Worm (Caenorhabditis elegans): ENCODE results near the gene pqn-65.

pqn-65 gene

DNA sequence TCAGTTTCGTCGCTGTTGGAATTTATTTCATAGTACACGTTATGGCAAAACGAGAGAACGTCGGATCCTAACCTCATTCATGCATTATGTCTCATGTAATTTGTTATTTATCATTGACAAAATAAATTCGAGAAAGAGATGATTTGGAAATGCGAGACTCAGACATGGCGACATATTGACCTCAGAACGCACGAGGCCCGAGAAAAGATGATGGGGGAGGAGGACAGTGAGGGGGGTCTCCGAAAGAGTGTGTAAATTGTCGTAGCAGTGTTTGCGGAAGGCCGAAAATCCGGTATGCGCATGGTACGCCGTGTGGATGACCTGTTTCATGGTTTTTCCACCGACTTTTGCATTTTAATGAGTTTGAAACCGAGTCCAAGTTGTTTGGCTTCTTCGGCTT is 16.2 kb upstream of the pqn-65 start:
- TF ChIP-seq sea-1 (GFP tag; conservative IDR thresholded peaks at IDR 0.05) (0 out of 2 replicates have a peak, but pooled peaks have one; percentile 43), pes-1 (GFP tag; IDR thresholded peaks at IDR 0.05) (no peak; the same call in 1 of the 2 replicates), flt-1 (GFP tag; IDR thresholded peaks at IDR 0.05) (peak; percentile 22; the same call in 1 of the 2 replicates), F13C5.2 (tag; optimal IDR thresholded peaks at IDR 0.05) (peak; percentile 41), aly-1 (tag; optimal IDR thresholded peaks at IDR 0.05) (peak; percentile 6), hmg-4 (GFP tag; optimal IDR thresholded peaks at IDR 0.05) (peak; percentile 37)

DNA sequence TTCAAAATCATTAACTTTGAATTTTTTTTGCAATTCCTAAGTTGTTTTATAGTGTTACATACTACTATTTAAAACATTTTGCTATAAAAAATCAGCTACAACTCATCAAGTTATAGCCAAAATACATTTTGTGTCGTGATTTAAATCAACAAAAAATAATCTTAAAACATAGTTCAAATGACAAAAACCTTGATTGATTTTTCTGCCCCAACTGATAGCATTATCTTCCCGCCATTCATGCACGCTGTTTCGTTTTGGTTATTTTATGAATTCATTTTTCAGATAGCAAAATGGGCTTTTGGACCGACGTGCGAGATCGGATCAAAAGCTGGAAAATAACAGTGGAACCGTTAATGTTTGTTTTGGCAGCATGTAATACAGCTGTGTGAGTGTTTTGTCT is 12.7 kb upstream of the pqn-65 start, which contains the start of gene slcr-46.1:
TSS of gene slcr-46.1 (plus strand) at position 274 of the 400 bp plus-strand sequence.
- no peak for TF ChIP-seq tbx-11 (GFP tag; IDR thresholded peaks at IDR 0.05)
- no peak for TF ChIP-seq flt-1 (GFP tag; IDR thresholded peaks at IDR 0.05)
- TF ChIP-seq tra-4 (tag; optimal IDR thresholded peaks at IDR 0.05) = no peak
- no peak for TF ChIP-seq pes-1 (GFP tag; IDR thresholded peaks at IDR 0.05)
- TF ChIP-seq ceh-13 (GFP tag; optimal IDR thresholded peaks at IDR 0.05) = no peak
- no peak for TF ChIP-seq tbx-37 (GFP tag; conservative IDR thresholded peaks at IDR 0.05)
- TF ChIP-seq ceh-36 (tag; optimal IDR thresholded peaks at IDR 0.05) = no peak

DNA sequence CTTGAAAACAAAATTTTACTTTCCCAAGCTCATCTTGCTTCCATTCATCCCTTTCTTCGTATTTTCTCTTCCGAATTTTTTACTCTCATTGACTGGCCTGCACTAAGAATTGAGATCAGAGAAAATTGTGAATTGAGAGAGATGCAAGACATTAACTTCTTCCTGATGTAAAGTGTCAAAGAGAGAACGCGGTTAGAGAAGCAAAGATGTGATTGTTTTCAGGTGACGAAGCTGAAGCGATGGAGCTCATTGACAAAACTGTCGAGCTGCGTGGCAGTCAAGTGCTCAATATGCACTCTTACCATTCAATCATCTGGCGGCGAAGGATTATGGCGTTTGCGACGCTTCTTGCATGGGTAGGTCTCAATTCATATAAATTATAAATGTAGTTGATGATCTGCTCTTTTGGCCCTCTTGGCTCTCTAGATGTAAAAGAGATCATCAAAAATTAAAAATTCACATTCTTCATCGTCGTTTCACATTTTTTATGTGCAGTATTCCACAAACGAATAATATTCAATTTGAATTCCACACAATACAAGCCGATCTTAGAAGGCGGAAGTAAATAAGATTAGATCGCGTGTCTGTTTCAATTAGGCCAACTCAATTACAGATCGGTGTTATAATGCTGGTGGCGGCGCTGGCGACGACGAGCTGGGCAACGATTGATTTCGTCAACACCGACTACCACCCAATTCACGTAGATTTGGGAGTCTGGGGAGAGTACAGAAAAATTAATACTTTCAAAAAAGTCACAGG is 9.6 kb upstream of the pqn-65 start:
- no peak for TF ChIP-seq tbx-37 (GFP tag; conservative IDR thresholded peaks at IDR 0.05)
- no peak for TF ChIP-seq hmbx-1 (tag; optimal IDR thresholded peaks at IDR 0.05)
- TF ChIP-seq pes-1 (GFP tag; IDR thresholded peaks at IDR 0.05) = no peak
- no peak for TF ChIP-seq scrt-1 (GFP tag; IDR thresholded peaks at IDR 0.05)
- TF ChIP-seq ets-7 (tag; optimal IDR thresholded peaks at IDR 0.05) = no peak
- TF ChIP-seq hnd-1 (tag; optimal IDR thresholded peaks at IDR 0.05) = no peak
- TF ChIP-seq sea-1 (GFP tag; conservative IDR thresholded peaks at IDR 0.05) = no peak
- TF ChIP-seq ama-1 (optimal IDR thresholded peaks at IDR 0.05) = no peak
- TF ChIP-seq tbx-11 (GFP tag; IDR thresholded peaks at IDR 0.05) = no peak
- TF ChIP-seq flt-1 (GFP tag; IDR thresholded peaks at IDR 0.05) = no peak
- no peak for TF ChIP-seq ceh-36 (tag; optimal IDR thresholded peaks at IDR 0.05)
- no peak for TF ChIP-seq B0310.2 (tag; optimal IDR thresholded peaks at IDR 0.05)
- TF ChIP-seq ceh-13 (GFP tag; optimal IDR thresholded peaks at IDR 0.05) = no peak
- no peak for TF ChIP-seq aly-1 (tag; optimal IDR thresholded peaks at IDR 0.05)
- TF ChIP-seq hmg-4 (GFP tag; optimal IDR thresholded peaks at IDR 0.05) = no peak
- no peak for TF ChIP-seq tra-4 (tag; optimal IDR thresholded peaks at IDR 0.05)
- TF ChIP-seq F13C5.2 (tag; optimal IDR thresholded peaks at IDR 0.05) = no peak

DNA sequence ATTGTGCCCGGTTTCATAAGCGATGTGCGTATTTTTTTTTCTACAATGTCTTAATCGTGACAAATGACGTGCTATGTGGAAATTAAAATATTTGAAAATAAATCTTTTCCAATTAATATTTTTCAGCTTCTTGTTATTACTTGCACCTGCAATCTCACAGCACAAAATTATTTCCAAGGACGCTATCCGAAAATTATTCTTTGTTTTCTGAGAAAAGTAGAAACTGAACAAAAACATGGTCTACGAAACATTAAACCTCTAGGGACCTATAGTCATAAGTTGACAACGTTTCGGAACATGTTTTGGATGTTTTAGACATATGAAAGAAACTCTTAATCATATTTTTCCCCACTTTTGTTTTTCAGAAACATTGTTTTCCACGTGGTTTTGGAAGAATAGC is 8.9 kb upstream of the pqn-65 start:
- no peak for TF ChIP-seq pes-1 (GFP tag; IDR thresholded peaks at IDR 0.05)
- TF ChIP-seq hnd-1 (tag; optimal IDR thresholded peaks at IDR 0.05) = no peak
- TF ChIP-seq hmg-4 (GFP tag; optimal IDR thresholded peaks at IDR 0.05) = no peak
- TF ChIP-seq sea-1 (GFP tag; conservative IDR thresholded peaks at IDR 0.05) = no peak
- TF ChIP-seq tbx-37 (GFP tag; conservative IDR thresholded peaks at IDR 0.05) = no peak
- no peak for TF ChIP-seq tra-4 (tag; optimal IDR thresholded peaks at IDR 0.05)
- TF ChIP-seq ama-1 (optimal IDR thresholded peaks at IDR 0.05) = no peak
- no peak for TF ChIP-seq tbx-11 (GFP tag; IDR thresholded peaks at IDR 0.05)
- TF ChIP-seq B0310.2 (tag; optimal IDR thresholded peaks at IDR 0.05) = no peak
- TF ChIP-seq F13C5.2 (tag; optimal IDR thresholded peaks at IDR 0.05) = no peak
- no peak for TF ChIP-seq hmbx-1 (tag; optimal IDR thresholded peaks at IDR 0.05)
- TF ChIP-seq scrt-1 (GFP tag; IDR thresholded peaks at IDR 0.05) = no peak
- no peak for TF ChIP-seq aly-1 (tag; optimal IDR thresholded peaks at IDR 0.05)
- no peak for TF ChIP-seq ets-7 (tag; optimal IDR thresholded peaks at IDR 0.05)
- no peak for TF ChIP-seq ceh-13 (GFP tag; optimal IDR thresholded peaks at IDR 0.05)
- no peak for TF ChIP-seq flt-1 (GFP tag; IDR thresholded peaks at IDR 0.05)

DNA sequence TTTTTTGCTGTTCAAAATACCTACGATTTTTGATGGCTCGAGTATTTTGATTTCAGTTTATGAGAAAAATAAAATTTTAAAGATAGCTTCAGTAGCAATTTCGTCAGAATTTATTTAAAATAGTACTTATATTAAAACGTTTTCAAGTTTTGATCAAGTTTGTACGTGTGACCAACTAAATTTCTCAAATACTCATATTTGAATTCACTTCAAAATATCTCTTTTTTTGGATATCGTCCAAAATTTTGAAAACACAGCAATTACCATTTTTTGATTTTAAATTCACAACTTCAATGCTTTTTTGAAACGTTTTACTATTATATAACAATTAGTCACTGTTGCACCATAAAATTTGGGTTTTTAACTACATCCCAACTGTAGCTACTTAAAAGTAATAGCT is 7.5 kb upstream of the pqn-65 start:
- TF ChIP-seq hnd-1 (tag; optimal IDR thresholded peaks at IDR 0.05) = no peak
- TF ChIP-seq sea-1 (GFP tag; conservative IDR thresholded peaks at IDR 0.05) = no peak
- TF ChIP-seq aly-1 (tag; optimal IDR thresholded peaks at IDR 0.05) = no peak

DNA sequence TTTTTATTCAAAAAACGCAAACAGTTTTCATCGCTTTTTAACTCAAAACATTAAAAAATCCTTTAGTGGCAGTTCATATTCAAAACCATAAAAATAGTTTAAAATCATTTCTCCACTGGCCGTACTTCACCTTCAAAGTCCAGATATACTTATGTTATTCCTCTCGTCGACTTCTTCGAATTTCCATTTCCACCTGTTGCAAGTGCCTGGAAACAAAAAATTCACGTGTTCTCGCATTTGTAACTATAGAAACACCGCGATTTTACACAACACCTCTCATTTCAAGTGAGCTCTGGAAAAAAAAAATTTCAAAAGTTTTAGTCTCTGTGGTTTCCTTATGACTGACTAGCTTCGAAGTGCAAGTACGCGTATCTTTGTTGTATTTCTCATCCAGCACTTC is 5.6 kb upstream of the pqn-65 start:
- TF ChIP-seq ama-1 (optimal IDR thresholded peaks at IDR 0.05) (no peak), pes-1 (GFP tag; IDR thresholded peaks at IDR 0.05) (no peak), F13C5.2 (tag; optimal IDR thresholded peaks at IDR 0.05) (no peak), hmg-4 (GFP tag; optimal IDR thresholded peaks at IDR 0.05) (no peak), tbx-37 (GFP tag; conservative IDR thresholded peaks at IDR 0.05) (no peak), tra-4 (tag; optimal IDR thresholded peaks at IDR 0.05) (no peak)

DNA sequence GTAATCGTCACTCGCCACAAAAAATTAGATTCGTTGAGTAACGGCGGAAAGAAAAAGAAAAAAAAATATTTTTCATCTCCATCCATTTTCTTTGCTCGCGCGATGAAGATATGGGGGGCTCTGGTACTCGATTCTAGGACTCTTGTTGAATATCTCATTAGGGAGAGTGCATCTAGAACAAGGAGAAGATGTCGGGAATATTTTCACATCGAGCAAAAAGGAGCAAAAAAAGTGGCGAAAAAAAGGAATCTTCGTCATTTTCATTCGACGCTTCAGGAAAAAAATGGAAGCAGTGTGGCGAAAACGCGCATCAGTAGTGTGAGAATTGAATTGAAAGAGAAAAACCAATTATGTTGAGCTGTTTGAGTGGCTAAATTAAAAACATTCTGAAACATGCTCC is 4.3 kb upstream of the pqn-65 start:
- no peak for TF ChIP-seq F13C5.2 (tag; optimal IDR thresholded peaks at IDR 0.05)
- no peak for TF ChIP-seq flt-1 (GFP tag; IDR thresholded peaks at IDR 0.05)
- TF ChIP-seq scrt-1 (GFP tag; IDR thresholded peaks at IDR 0.05) = no peak
- TF ChIP-seq ama-1 (optimal IDR thresholded peaks at IDR 0.05) = no peak
- no peak for TF ChIP-seq sea-1 (GFP tag; conservative IDR thresholded peaks at IDR 0.05)
- TF ChIP-seq tbx-37 (GFP tag; conservative IDR thresholded peaks at IDR 0.05) = no peak
- TF ChIP-seq hnd-1 (tag; optimal IDR thresholded peaks at IDR 0.05) = no peak
- no peak for TF ChIP-seq aly-1 (tag; optimal IDR thresholded peaks at IDR 0.05)
- TF ChIP-seq hmg-4 (GFP tag; optimal IDR thresholded peaks at IDR 0.05) = no peak
- no peak for TF ChIP-seq tra-4 (tag; optimal IDR thresholded peaks at IDR 0.05)
- TF ChIP-seq tbx-11 (GFP tag; IDR thresholded peaks at IDR 0.05) = no peak
- TF ChIP-seq ceh-36 (tag; optimal IDR thresholded peaks at IDR 0.05) = no peak
- no peak for TF ChIP-seq ets-7 (tag; optimal IDR thresholded peaks at IDR 0.05)
- TF ChIP-seq ceh-13 (GFP tag; optimal IDR thresholded peaks at IDR 0.05) = no peak
- TF ChIP-seq hmbx-1 (tag; optimal IDR thresholded peaks at IDR 0.05) = no peak
- TF ChIP-seq B0310.2 (tag; optimal IDR thresholded peaks at IDR 0.05) = no peak
- TF ChIP-seq pes-1 (GFP tag; IDR thresholded peaks at IDR 0.05) = no peak

DNA sequence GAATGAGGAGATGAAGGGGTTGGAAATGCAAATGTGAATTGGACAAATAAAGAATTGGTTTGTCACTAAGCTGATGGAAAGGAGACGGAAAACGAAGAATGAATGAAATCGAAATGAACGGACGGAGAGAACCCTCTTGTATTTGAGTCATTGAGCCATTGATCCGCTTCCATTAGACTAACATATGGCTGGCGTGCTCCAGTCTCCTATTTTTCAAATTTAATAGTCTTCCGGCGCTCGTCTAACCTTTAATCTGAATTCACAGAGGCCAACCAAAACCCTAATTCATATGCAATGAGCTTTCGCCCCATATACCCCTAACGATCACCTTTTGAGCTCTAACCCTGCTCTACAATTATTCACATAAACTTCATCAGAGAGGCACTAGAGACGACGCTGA is 2.6 kb upstream of the pqn-65 start, which contains the start of gene C46C11.3:
TSS of gene C46C11.3 (plus strand) at position 301 of the 400 bp plus-strand sequence.
- no peak for TF ChIP-seq ceh-36 (tag; optimal IDR thresholded peaks at IDR 0.05)
- TF ChIP-seq B0310.2 (tag; optimal IDR thresholded peaks at IDR 0.05) = no peak
- no peak for TF ChIP-seq hnd-1 (tag; optimal IDR thresholded peaks at IDR 0.05)
- TF ChIP-seq aly-1 (tag; optimal IDR thresholded peaks at IDR 0.05) = no peak
- no peak for TF ChIP-seq pes-1 (GFP tag; IDR thresholded peaks at IDR 0.05)
- no peak for TF ChIP-seq ama-1 (optimal IDR thresholded peaks at IDR 0.05)
- TF ChIP-seq ets-7 (tag; optimal IDR thresholded peaks at IDR 0.05) = no peak
- TF ChIP-seq flt-1 (GFP tag; IDR thresholded peaks at IDR 0.05) = no peak
- no peak for TF ChIP-seq ceh-13 (GFP tag; optimal IDR thresholded peaks at IDR 0.05)
- no peak for TF ChIP-seq scrt-1 (GFP tag; IDR thresholded peaks at IDR 0.05)
- no peak for TF ChIP-seq hmg-4 (GFP tag; optimal IDR thresholded peaks at IDR 0.05)
- no peak for TF ChIP-seq tra-4 (tag; optimal IDR thresholded peaks at IDR 0.05)
- TF ChIP-seq tbx-11 (GFP tag; IDR thresholded peaks at IDR 0.05) = no peak
- no peak for TF ChIP-seq hmbx-1 (tag; optimal IDR thresholded peaks at IDR 0.05)
- TF ChIP-seq F13C5.2 (tag; optimal IDR thresholded peaks at IDR 0.05) = no peak
- TF ChIP-seq tbx-37 (GFP tag; conservative IDR thresholded peaks at IDR 0.05) = no peak

All from whole organism, early embryonic.